Worm (Caenorhabditis elegans) whole organism, L2 larva: Measurements from ENCODE around the gene ZK546.5.

Source experiments
- gmeb-1 ChIP-seq: fragments of 150-350 bp; optimal IDR thresholded peaks from 2 replicates; lab custom pipeline; 2014; ENCODE audit warnings: missing biosample characterization, missing genetic modification characterization
- mbf-1 ChIP-seq: sonication (generic microtip); optimal IDR thresholded peaks from 2 replicates; lab custom pipeline; 2017; ENCODE audit warnings: missing biosample characterization, missing genetic modification characterization

- TF ChIP-seq mbf-1 (no peak), gmeb-1 (tag; lab: Kevin White, UChicago) (peak; percentile 25)
These were observed 19.7 kb downstream of the ZK546.5 start, which contains the start of gene pbs-3 for ce11 chrII:4955353-4955752.
